Fruit fly (Drosophila melanogaster): Measurements from ENCODE around the gene CG14710.

Gene CG14710

dm6 chr3R:11613252-11614036, 6.4 kb upstream of the CG14710 start (continued):
- TF ChIP-seq CG8281 (tag; optimal IDR thresholded peaks at IDR 0.05) (no peak), CG5180 (GFP tag; optimal IDR thresholded peaks at IDR 0.05) (no peak), Taf1 (GFP tag; IDR thresholded peaks at IDR 0.05) (no peak), CG4707 (GFP tag; optimal IDR thresholded peaks at IDR 0.05) (no peak), CG10267 (tag; optimal IDR thresholded peaks at IDR 0.05) (peak; percentile 65), ab (GFP tag; optimal IDR thresholded peaks at IDR 0.05) (peak; percentile 29), bigmax (GFP tag; optimal IDR thresholded peaks at IDR 0.05) (no peak), dpn (GFP tag; optimal IDR thresholded peaks at IDR 0.05) (peak; percentile 77 to 79), ac (GFP tag; optimal IDR thresholded peaks at IDR 0.05) (peak; percentile 41), CG12769 (tag; optimal IDR thresholded peaks at IDR 0.05) (peak; percentile 29), CG2116 (GFP tag; optimal IDR thresholded peaks at IDR 0.05) (peak; percentile 17), CG1792 (GFP tag; optimal IDR thresholded peaks at IDR 0.05) (no peak), CG3407 (GFP tag; optimal IDR thresholded peaks at IDR 0.05) (no peak), Side (GFP tag; optimal IDR thresholded peaks at IDR 0.05) (peak; percentile 14), so (GFP tag; IDR thresholded peaks at IDR 0.05) (peak; percentile 55; the same call in 1 of the 3 replicates), CG18599 (GFP tag; optimal IDR thresholded peaks at IDR 0.05) (no peak), fd64A (GFP tag; optimal IDR thresholded peaks at IDR 0.05) (no peak), CG1602 (GFP tag; optimal IDR thresholded peaks at IDR 0.05) (peak; percentile 78), usp (GFP tag; optimal IDR thresholded peaks at IDR 0.05) (no peak), unpg (GFP tag; optimal IDR thresholded peaks at IDR 0.05) (peak; percentile 18), CG11696 (GFP tag; IDR thresholded peaks at IDR 0.05) (no peak), Doc3 (GFP tag; IDR thresholded peaks at IDR 0.05; ENCODE audit: partially characterized antibody) (no peak), CG14965 (GFP tag; optimal IDR thresholded peaks at IDR 0.05; ENCODE audit: borderline replicate concordance) (peak; percentile 45), stc (GFP tag; IDR thresholded peaks at IDR 0.05) (peak; percentile 9; the same call in 1 of the 2 replicates), sens (GFP tag) (peak; percentile 82), CG10462 (GFP tag; optimal IDR thresholded peaks at IDR 0.05) (peak; percentile 43), mam (GFP tag; optimal IDR thresholded peaks at IDR 0.05) (peak; percentile 62), CG11247 (GFP tag; IDR thresholded peaks at IDR 0.05) (peak; percentile 89), Deaf1 (tag; optimal IDR thresholded peaks at IDR 0.05) (peak; percentile 4), CG9727 (GFP tag; optimal IDR thresholded peaks at IDR 0.05) (peak; percentile 44), ftz-f1 (GFP tag; optimal IDR thresholded peaks at IDR 0.05) (no peak), dimm (GFP tag; IDR thresholded peaks at IDR 0.05) (no peak), CG4617 (GFP tag; optimal IDR thresholded peaks at IDR 0.05; ENCODE audit: borderline replicate concordance) (peak; percentile 18), Lim3 (GFP tag; IDR thresholded peaks at IDR 0.05) (no peak), nerfin-2 (GFP tag; IDR thresholded peaks at IDR 0.05; ENCODE audit: partially characterized antibody) (no peak), Abd-B (GFP tag; optimal IDR thresholded peaks at IDR 0.05) (peak; percentile 35), CG33557 (GFP tag; optimal IDR thresholded peaks at IDR 0.05) (peak; percentile 50), nmo (GFP tag; optimal IDR thresholded peaks at IDR 0.05) (peak; percentile 66), Opbp (GFP tag; IDR thresholded peaks at IDR 0.05; ENCODE audit: partially characterized antibody) (0 out of 3 replicates have a peak, but pooled peaks have one; percentile 52), cato (GFP tag; optimal IDR thresholded peaks at IDR 0.05; ENCODE audit: borderline replicate concordance) (peak; percentile 52), chif (GFP tag; optimal IDR thresholded peaks at IDR 0.05) (peak; percentile 61 to 89), toy (GFP tag; IDR thresholded peaks at IDR 0.05) (no peak), CG16813 (GFP tag; IDR thresholded peaks at IDR 0.05; ENCODE audit: partially characterized antibody) (peak; percentile 46; the same call in 1 of the 3 replicates), PHDP (tag; optimal IDR thresholded peaks at IDR 0.05) (peak; percentile 60), sna (GFP tag; IDR thresholded peaks at IDR 0.05; ENCODE audit: partially characterized antibody) (no peak), chinmo (GFP tag; IDR thresholded peaks at IDR 0.05; ENCODE audit: partially characterized antibody) (0 out of 4 replicates have a peak, but pooled peaks have one; percentile 21), Scr (GFP tag; IDR thresholded peaks at IDR 0.05; ENCODE audit: partially characterized antibody) (peak; percentile 28; the same call in 1 of the 2 replicates)
